Fruit fly (Drosophila melanogaster) whole organism, embryonic: Measurements from ENCODE around the gene Obp99c.

Experiments used
- CG10321 ChIP-seq: fragments of 200-800 bp; sonication (Bioruptor generic); IDR thresholded peaks from 2 replicates; pipeline ENCODE4 v1.3.6; 2022; ENCODE audit warnings: missing biosample characterization, missing genetic modification characterization
- CG10462 ChIP-seq: fragments of 200-800 bp; sonication (Bioruptor generic); optimal IDR thresholded peaks from 2 replicates; lab custom pipeline; 2016; ENCODE audit warnings: missing biosample characterization, missing genetic modification characterization
- CG10959 ChIP-seq: fragments of 200-800 bp; sonication (Bioruptor generic); IDR thresholded peaks from 2 replicates; pipeline ENCODE4 v1.3.6; 2022; ENCODE audit warnings: missing biosample characterization, missing genetic modification characterization
- CG11504 ChIP-seq: fragments of 200-800 bp; sonication (Bioruptor generic); optimal IDR thresholded peaks from 3 replicates; lab custom pipeline; 2019; ENCODE audit warnings: missing biosample characterization, mild to moderate bottlenecking, missing genetic modification characterization, moderate library complexity
- CG12071 ChIP-seq: fragments of 200-800 bp; sonication (Bioruptor generic); optimal IDR thresholded peaks from 3 replicates; lab custom pipeline; 2018; ENCODE audit warnings: missing biosample characterization, mild to moderate bottlenecking, missing genetic modification characterization
- CG12659 ChIP-seq: fragments of 200-800 bp; sonication (Bioruptor generic); optimal IDR thresholded peaks from 3 replicates; lab custom pipeline; 2017; ENCODE audit warnings: mild to moderate bottlenecking, missing biosample characterization, missing genetic modification reagents, missing genetic modification characterization
- CG15073 ChIP-seq: fragments of 200-800 bp; sonication (Bioruptor generic); optimal IDR thresholded peaks from 2 replicates; lab custom pipeline; 2016; ENCODE audit warnings: missing biosample characterization, missing genetic modification characterization
- CG15479 ChIP-seq: fragments of 200-800 bp; sonication (Bioruptor generic); optimal IDR thresholded peaks from 3 replicates; lab custom pipeline; 2019; ENCODE audit warnings: missing biosample characterization, mild to moderate bottlenecking, missing genetic modification characterization, moderate library complexity
- CG16779 ChIP-seq: fragments of 200-800 bp; sonication (Bioruptor generic); IDR thresholded peaks from 2 replicates; pipeline ENCODE4 v1.3.6; 2022; ENCODE audit warnings: missing biosample characterization, missing genetic modification characterization
- CG17359 ChIP-seq: fragments of 200-800 bp; sonication (Bioruptor generic); optimal IDR thresholded peaks from 3 replicates; lab custom pipeline; 2018; ENCODE audit warnings: missing biosample characterization, mild to moderate bottlenecking, missing genetic modification characterization, moderate library complexity
- CG18262 ChIP-seq: fragments of 200-800 bp; optimal IDR thresholded peaks from 3 replicates; lab custom pipeline; 2019; ENCODE audit warnings: missing biosample characterization, mild to moderate bottlenecking, missing genetic modification characterization, moderate library complexity
- CG2120 ChIP-seq: fragments of 200-800 bp; sonication (Bioruptor generic); optimal IDR thresholded peaks from 3 replicates; lab custom pipeline; 2016; ENCODE audit warnings: missing biosample characterization, missing genetic modification characterization
- CG2875 ChIP-seq: fragments of 200-800 bp; sonication (Bioruptor generic); optimal IDR thresholded peaks from 2 replicates; lab custom pipeline; 2017; ENCODE audit warnings: missing biosample characterization, mild to moderate bottlenecking, missing genetic modification characterization, missing genetic modification reagents
- CG2889 ChIP-seq: fragments of 200-800 bp; sonication (Bioruptor generic); IDR thresholded peaks from 3 replicates; pipeline ENCODE4 v1.3.6; 2022; ENCODE audit warnings: missing biosample characterization, missing genetic modification characterization
- CG3281 ChIP-seq: fragments of 200-800 bp; sonication (Bioruptor generic); optimal IDR thresholded peaks from 3 replicates; lab custom pipeline; 2017; ENCODE audit warnings: missing biosample characterization, mild to moderate bottlenecking, missing genetic modification characterization
- CG33213 ChIP-seq: fragments of 200-800 bp; sonication (Bioruptor generic); optimal IDR thresholded peaks from 3 replicates; lab custom pipeline; 2016; ENCODE audit warnings: missing biosample characterization, missing genetic modification characterization
- CG4424 ChIP-seq: fragments of 200-800 bp; sonication (Bioruptor generic); optimal IDR thresholded peaks from 3 replicates; lab custom pipeline; 2016; ENCODE audit warnings: missing biosample characterization, missing genetic modification characterization
- CG5245 ChIP-seq: fragments of 200-800 bp; sonication (Bioruptor generic); optimal IDR thresholded peaks from 3 replicates; lab custom pipeline; 2016; ENCODE audit warnings: missing biosample characterization, missing genetic modification characterization
- CG7987 ChIP-seq: fragments of 200-800 bp; sonication (Bioruptor generic); optimal IDR thresholded peaks from 2 replicates; lab custom pipeline; 2018; ENCODE audit warnings: missing biosample characterization, mild to moderate bottlenecking, missing genetic modification characterization, moderate library complexity
- CG9797 ChIP-seq: fragments of 200-800 bp; sonication (Bioruptor generic); optimal IDR thresholded peaks from 3 replicates; lab custom pipeline; 2018; ENCODE audit warnings: missing biosample characterization, mild to moderate bottlenecking, missing genetic modification characterization
- Deaf1 ChIP-seq: fragments of 200-800 bp; optimal IDR thresholded peaks from 3 replicates; lab custom pipeline; 2019; ENCODE audit warnings: missing biosample characterization, mild to moderate bottlenecking, missing genetic modification characterization, moderate library complexity
- Dek ChIP-seq: fragments of 200-800 bp; sonication (Bioruptor generic); optimal IDR thresholded peaks from 3 replicates; lab custom pipeline; 2019; ENCODE audit warnings: missing biosample characterization, mild to moderate bottlenecking, missing genetic modification characterization, moderate library complexity
- Ets97D ChIP-seq: fragments of 200-800 bp; sonication (Bioruptor generic); optimal IDR thresholded peaks from 3 replicates; lab custom pipeline; 2016; ENCODE audit warnings: missing biosample characterization, missing genetic modification characterization
- Fer3 ChIP-seq: fragments of 200-800 bp; sonication (Bioruptor generic); optimal IDR thresholded peaks from 2 replicates; lab custom pipeline; 2018; ENCODE audit warnings: missing biosample characterization, mild to moderate bottlenecking, missing genetic modification characterization, moderate library complexity
- HLH4C ChIP-seq: fragments of 200-800 bp; sonication (Bioruptor generic); IDR thresholded peaks from 3 replicates; pipeline ENCODE4 v1.3.6; 2022; ENCODE audit warnings: missing biosample characterization, missing genetic modification characterization; ENCODE audit not compliant: partially characterized antibody
- HmgZ ChIP-seq: fragments of 200-800 bp; sonication (Bioruptor generic); optimal IDR thresholded peaks from 2 replicates; lab custom pipeline; 2018; ENCODE audit warnings: missing biosample characterization, mild to moderate bottlenecking, missing genetic modification characterization
- Hmr ChIP-seq: fragments of 200-800 bp; sonication (Bioruptor generic); optimal IDR thresholded peaks from 3 replicates; lab custom pipeline; 2017; ENCODE audit warnings: mild to moderate bottlenecking, missing biosample characterization, missing genetic modification reagents, missing genetic modification characterization
- Lpt ChIP-seq: fragments of >200 bp; optimal IDR thresholded peaks from 2 replicates; lab custom pipeline; 2018; ENCODE audit warnings: missing biosample characterization, missing genetic modification characterization
- Max ChIP-seq: fragments of 200-800 bp; sonication (Bioruptor generic); optimal IDR thresholded peaks from 2 replicates; lab custom pipeline; 2016; ENCODE audit warnings: missing biosample characterization, mild to moderate bottlenecking, missing genetic modification characterization
- Tbp ChIP-seq: fragments of >200 bp; optimal IDR thresholded peaks from 2 replicates; lab custom pipeline; 2018; ENCODE audit warnings: missing biosample characterization, missing genetic modification characterization
- Vsx1 ChIP-seq: fragments of 200-800 bp; sonication (Bioruptor generic); optimal IDR thresholded peaks from 2 replicates; lab custom pipeline; 2017; ENCODE audit warnings: missing biosample characterization, mild to moderate bottlenecking, missing genetic modification characterization, missing genetic modification reagents
- ap ChIP-seq: fragments of 200-800 bp; sonication (Bioruptor generic); IDR thresholded peaks from 2 replicates; pipeline ENCODE4 v1.3.6; 2022; ENCODE audit warnings: missing biosample characterization, missing genetic modification characterization
- cato ChIP-seq: fragments of 200-800 bp; sonication (Bioruptor generic); optimal IDR thresholded peaks from 2 replicates; lab custom pipeline; 2016; ENCODE audit warnings: missing biosample characterization, missing genetic modification characterization, borderline replicate concordance
- corto ChIP-seq: fragments of 200-800 bp; sonication (Bioruptor generic); optimal IDR thresholded peaks from 2 replicates; lab custom pipeline; 2016; ENCODE audit warnings: missing biosample characterization, mild to moderate bottlenecking, missing genetic modification characterization, moderate library complexity
- crol ChIP-seq: fragments of 200-800 bp; sonication (Bioruptor generic); IDR thresholded peaks from 2 replicates; pipeline ENCODE4 v1.3.6; 2022; ENCODE audit warnings: missing biosample characterization, missing genetic modification characterization
- danr ChIP-seq: fragments of 200-800 bp; sonication (Bioruptor generic); IDR thresholded peaks from 2 replicates; pipeline ENCODE4 v1.3.6; 2022; ENCODE audit warnings: missing biosample characterization, missing genetic modification characterization
- hbn ChIP-seq: fragments of 200-800 bp; sonication (Bioruptor generic); IDR thresholded peaks from 2 replicates; pipeline ENCODE4 v1.3.6; 2022; ENCODE audit warnings: missing biosample characterization, missing genetic modification characterization; ENCODE audit not compliant: partially characterized antibody
- lov ChIP-seq, 2 experiments: fragments of 200-800 bp in 1 of 2; fragments of >200 bp in 1 of 2; sonication (Bioruptor generic) in 1 of 2; IDR thresholded peaks in 1 of 2; optimal IDR thresholded peaks in 1 of 2; 2 replicates in 1 of 2; 3 replicates in 1 of 2; pipeline versions ENCODE4 v1.3.6 to Lab custom; 2017 to 2022; ENCODE audit warnings: missing biosample characterization in 1 of 2, missing genetic modification characterization in 1 of 2
- mam ChIP-seq: fragments of 200-800 bp; sonication (Bioruptor generic); optimal IDR thresholded peaks from 3 replicates; lab custom pipeline; 2016; ENCODE audit warnings: missing biosample characterization, missing genetic modification characterization
- nmo ChIP-seq: fragments of 200-800 bp; sonication (Bioruptor generic); optimal IDR thresholded peaks from 2 replicates; lab custom pipeline; 2018; ENCODE audit warnings: missing biosample characterization, mild to moderate bottlenecking, missing genetic modification characterization, moderate library complexity
- nom ChIP-seq: fragments of 200-800 bp; sonication (Bioruptor generic); optimal IDR thresholded peaks from 2 replicates; lab custom pipeline; 2017; ENCODE audit warnings: missing biosample characterization, missing genetic modification characterization, mild to moderate bottlenecking, moderate library complexity, missing genetic modification reagents
- pan ChIP-seq, 4 experiments: fragments of >200 bp in 3 of 4; fragments of 200-800 bp in 1 of 4; sonication (Bioruptor generic) in 1 of 4; optimal IDR thresholded peaks in 3 of 4; IDR thresholded peaks in 1 of 4; 2 replicates each; pipeline versions ENCODE4 v1.3.6 to Lab custom; 2017 to 2022; ENCODE audit warnings: missing biosample characterization in 2 of 4, missing genetic modification characterization in 2 of 4, mixed read lengths in 1 of 4
- phol ChIP-seq: fragments of 200-800 bp; sonication (Bioruptor generic); optimal IDR thresholded peaks from 3 replicates; lab custom pipeline; 2018; ENCODE audit warnings: missing biosample characterization, mild to moderate bottlenecking, missing genetic modification characterization, moderate library complexity
- psq ChIP-seq: fragments of 200-800 bp; sonication (Bioruptor generic); optimal IDR thresholded peaks from 2 replicates; lab custom pipeline; 2017; ENCODE audit warnings: missing biosample characterization, missing genetic modification characterization
- scrt ChIP-seq: fragments of 200-800 bp; sonication (Bioruptor generic); optimal IDR thresholded peaks from 2 replicates; lab custom pipeline; 2018; ENCODE audit warnings: missing biosample characterization, mild to moderate bottlenecking, missing genetic modification characterization, moderate library complexity
- sens-2 ChIP-seq: fragments of 200-800 bp; sonication (Bioruptor generic); IDR thresholded peaks from 2 replicates; pipeline ENCODE4 v1.3.6; 2022; ENCODE audit warnings: missing biosample characterization, missing genetic modification characterization
- stc ChIP-seq: fragments of 200-800 bp; sonication (Bioruptor generic); IDR thresholded peaks from 2 replicates; pipeline ENCODE4 v1.3.6; 2022; ENCODE audit warnings: missing biosample characterization, missing genetic modification characterization
- trem ChIP-seq: fragments of 200-800 bp; optimal IDR thresholded peaks from 3 replicates; lab custom pipeline; 2019; ENCODE audit warnings: missing biosample characterization, mild to moderate bottlenecking, missing genetic modification characterization, moderate library complexity
- z ChIP-seq: fragments of 200-800 bp; sonication (Bioruptor generic); IDR thresholded peaks from 3 replicates; pipeline ENCODE4 v1.3.6; 2022; ENCODE audit warnings: missing biosample characterization, missing genetic modification characterization

The Obp99c gene

dm6 chr3R:29725577-29726240 is 36.6 kb upstream of the Obp99c start, which contains the start of gene Kul (continued):
- TF ChIP-seq CG2889 (GFP tag; lab: Robert Waterston, UW) (no peak), CG10959 (GFP tag; lab: Robert Waterston, UW) (no peak), CG9797 (GFP tag; lab: Kevin White, UChicago) (peak; percentile 77), CG33213 (GFP tag; lab: Kevin White, UChicago) (peak; percentile 39), psq (GFP tag; lab: Kevin White, UChicago) (no peak), Lpt (GFP tag; lab: Kevin White, UChicago) (no peak), z (GFP tag; lab: Robert Waterston, UW) (no peak), Ets97D (GFP tag; lab: Kevin White, UChicago) (peak; percentile 54), Hmr (GFP tag; lab: Kevin White, UChicago) (no peak), CG12659 (peak; percentile 55), Deaf1 (tag; lab: Kevin White, UChicago) (no peak), crol (GFP tag; lab: Robert Waterston, UW) (no peak), CG16779 (GFP tag; lab: Robert Waterston, UW) (no peak), Vsx1 (GFP tag; lab: Kevin White, UChicago) (no peak), hbn (no peak), stc (GFP tag; lab: Robert Waterston, UW) (no peak), CG15479 (GFP tag; lab: Kevin White, UChicago) (no peak), HLH4C (GFP tag; lab: Robert Waterston, UW) (no peak), CG7987 (no peak), trem (tag; lab: Kevin White, UChicago) (peak; percentile 27), CG2875 (GFP tag; lab: Kevin White, UChicago) (no peak), CG5245 (GFP tag; lab: Kevin White, UChicago) (no peak), nom (GFP tag; lab: Kevin White, UChicago) (peak; percentile 91), scrt (GFP tag; lab: Kevin White, UChicago) (no peak), CG12071 (no peak), corto (no peak), HmgZ (peak; percentile 48), CG3281 (no peak), Dek (tag; lab: Kevin White, UChicago) (no peak), phol (peak; percentile 37), sens-2 (no peak), CG4424 (GFP tag; lab: Kevin White, UChicago) (no peak), CG10462 (GFP tag; lab: Kevin White, UChicago) (no peak), CG18262 (no peak), CG2120 (GFP tag; lab: Kevin White, UChicago) (peak; percentile 23), cato (no peak), CG17359 (tag; lab: Kevin White, UChicago) (no peak), CG10321 (GFP tag; lab: Robert Waterston, UW) (0 out of 2 replicates have a peak, but pooled peaks have one; percentile 16), CG11504 (no peak), lov (optimal IDR thresholded peaks at IDR 0.05; lab: Kevin White, UChicago) (no peak), lov (GFP tag; IDR thresholded peaks at IDR 0.05; lab: Robert Waterston, UW) (no peak), Tbp (GFP tag; lab: Kevin White, UChicago) (no peak), Max (no peak), pan (optimal IDR thresholded peaks at IDR 0.05; lab: Kevin White, UChicago) (no peak), pan (GFP tag; optimal IDR thresholded peaks at IDR 0.05 in 1 of 2, IDR thresholded peaks at IDR 0.05 in 1 of 2) (peak in 1 of 2 experiments; percentile 36), danr (GFP tag; lab: Robert Waterston, UW) (no peak), nmo (GFP tag; lab: Kevin White, UChicago) (peak; percentile 20), Fer3 (no peak), CG15073 (GFP tag; lab: Kevin White, UChicago) (no peak), mam (GFP tag; lab: Kevin White, UChicago) (peak; percentile 36), ap (0 out of 2 replicates have a peak, but pooled peaks have one; percentile 15)
